Fruit fly (Drosophila melanogaster) whole organism, prepupa: ENCODE data around the gene Patsas.
A peak's percentile ranks its signal among the peaks of the same experiment; 100 is the strongest.

Experiments used
- Blimp-1 ChIP-seq: fragments of 200-800 bp; sonication (Bioruptor generic); optimal IDR thresholded peaks from 3 replicates; lab custom pipeline; 2017; ENCODE audit warnings: missing biosample characterization, missing genetic modification characterization, mild to moderate bottlenecking, moderate library complexity, missing genetic modification reagents
- CG15336 ChIP-seq: fragments of 200-800 bp; sonication (Bioruptor generic); IDR thresholded peaks from 2 replicates; pipeline ENCODE4 v1.3.6; 2022; ENCODE audit warnings: missing biosample characterization, missing genetic modification characterization
- CG1621 ChIP-seq: fragments of 200-800 bp; sonication (Bioruptor generic); optimal IDR thresholded peaks from 3 replicates; lab custom pipeline; 2018; ENCODE audit warnings: missing biosample characterization, mild to moderate bottlenecking, missing genetic modification characterization
- CG16779 ChIP-seq: fragments of 200-800 bp; sonication (Bioruptor generic); optimal IDR thresholded peaks from 3 replicates; lab custom pipeline; 2017; ENCODE audit warnings: missing biosample characterization, mild to moderate bottlenecking, missing genetic modification characterization
- CG31627 ChIP-seq: fragments of 200-800 bp; sonication (Bioruptor generic); optimal IDR thresholded peaks from 3 replicates; lab custom pipeline; 2016; ENCODE audit warnings: missing biosample characterization, missing genetic modification characterization
- CG34406 ChIP-seq: fragments of 200-800 bp; sonication (Bioruptor generic); optimal IDR thresholded peaks from 3 replicates; lab custom pipeline; 2016; ENCODE audit warnings: missing biosample characterization, missing genetic modification characterization
- CG3919 ChIP-seq: fragments of 200-800 bp; sonication (Bioruptor generic); optimal IDR thresholded peaks from 3 replicates; lab custom pipeline; 2016; ENCODE audit warnings: missing biosample characterization, missing genetic modification characterization
- CG4318 ChIP-seq: fragments of 200-800 bp; sonication (Bioruptor generic); optimal IDR thresholded peaks from 3 replicates; lab custom pipeline; 2017; ENCODE audit warnings: missing biosample characterization, mild to moderate bottlenecking, missing genetic modification characterization
- CG6163 ChIP-seq: fragments of 200-800 bp; sonication (Bioruptor generic); IDR thresholded peaks from 3 replicates; pipeline ENCODE4 v1.3.6; 2022; ENCODE audit warnings: missing biosample characterization, missing genetic modification characterization
- CG6792 ChIP-seq: fragments of 200-800 bp; sonication (Bioruptor generic); optimal IDR thresholded peaks from 3 replicates; lab custom pipeline; 2016; ENCODE audit warnings: missing biosample characterization, missing genetic modification characterization
- CG6808 ChIP-seq: fragments of 200-800 bp; sonication (Bioruptor generic); optimal IDR thresholded peaks from 3 replicates; lab custom pipeline; 2017; ENCODE audit warnings: missing biosample characterization, missing genetic modification characterization, mild to moderate bottlenecking, moderate library complexity, missing genetic modification reagents
- CG6854 ChIP-seq: fragments of 200-800 bp; sonication (Bioruptor generic); optimal IDR thresholded peaks from 2 replicates; lab custom pipeline; 2017; ENCODE audit warnings: missing biosample characterization, mild to moderate bottlenecking, missing genetic modification characterization
- CG7368 ChIP-seq: fragments of 200-800 bp; sonication (Bioruptor generic); optimal IDR thresholded peaks from 3 replicates; lab custom pipeline; 2016; ENCODE audit warnings: missing biosample characterization, missing genetic modification characterization
- CG8119 ChIP-seq: fragments of 200-800 bp; sonication (Bioruptor generic); IDR thresholded peaks from 3 replicates; pipeline ENCODE4 v1.3.6; 2022; ENCODE audit warnings: missing biosample characterization, missing genetic modification characterization
- CG8319 ChIP-seq: fragments of 200-800 bp; sonication (Bioruptor generic); optimal IDR thresholded peaks from 3 replicates; lab custom pipeline; 2016; ENCODE audit warnings: missing biosample characterization, missing genetic modification characterization
- CG8632 ChIP-seq: fragments of 200-800 bp; sonication (Bioruptor generic); optimal IDR thresholded peaks from 3 replicates; lab custom pipeline; 2016; ENCODE audit warnings: missing biosample characterization, missing genetic modification characterization
- CG9139 ChIP-seq: fragments of 200-800 bp; sonication (Bioruptor generic); optimal IDR thresholded peaks from 3 replicates; lab custom pipeline; 2017; ENCODE audit warnings: missing biosample characterization, mild to moderate bottlenecking, missing genetic modification characterization
- Eip78C ChIP-seq: fragments of 200-800 bp; sonication (Bioruptor generic); peaks from one replicate; lab custom pipeline; 2016; ENCODE audit warnings: missing biosample characterization, missing genetic modification characterization
- Hr38 ChIP-seq: sonication (Bioruptor generic); optimal IDR thresholded peaks from 2 replicates; lab custom pipeline; 2016; ENCODE audit warnings: missing biosample characterization, missing genetic modification characterization
- Hr39 ChIP-seq: fragments of 200-800 bp; sonication (Bioruptor generic); optimal IDR thresholded peaks from 2 replicates; lab custom pipeline; 2016; ENCODE audit warnings: missing biosample characterization, missing genetic modification characterization
- OdsH ChIP-seq: fragments of 200-800 bp; sonication (Bioruptor generic); optimal IDR thresholded peaks from 3 replicates; lab custom pipeline; 2016; ENCODE audit warnings: missing biosample characterization, missing genetic modification characterization
- Smox ChIP-seq: fragments of 200-800 bp; sonication (Bioruptor generic); optimal IDR thresholded peaks from 3 replicates; lab custom pipeline; 2016; ENCODE audit warnings: missing biosample characterization, missing genetic modification characterization
- Sox14 ChIP-seq: fragments of 200-800 bp; sonication (Bioruptor generic); optimal IDR thresholded peaks from 3 replicates; lab custom pipeline; 2016; ENCODE audit warnings: missing biosample characterization, missing genetic modification characterization
- achi ChIP-seq: fragments of 200-800 bp; sonication (Bioruptor generic); optimal IDR thresholded peaks from 3 replicates; lab custom pipeline; 2016; ENCODE audit warnings: missing biosample characterization, missing genetic modification characterization
- dsx ChIP-seq: fragments of 200-800 bp; optimal IDR thresholded peaks from 3 replicates; lab custom pipeline; 2019; ENCODE audit warnings: missing biosample characterization, mild to moderate bottlenecking, missing genetic modification characterization, moderate library complexity; ENCODE audit not compliant: poor library complexity, severe bottlenecking
- eg ChIP-seq: fragments of 200-800 bp; sonication (Bioruptor generic); IDR thresholded peaks from 3 replicates; pipeline ENCODE4 v1.3.6; 2022; ENCODE audit warnings: missing biosample characterization, missing genetic modification characterization
- esn ChIP-seq: fragments of 200-800 bp; sonication (Bioruptor generic); optimal IDR thresholded peaks from 2 replicates; lab custom pipeline; 2016; ENCODE audit warnings: missing biosample characterization, mild to moderate bottlenecking, missing genetic modification characterization, moderate library complexity
- fd85E ChIP-seq: fragments of 200-800 bp; sonication (Bioruptor generic); optimal IDR thresholded peaks from 3 replicates; lab custom pipeline; 2016; ENCODE audit warnings: missing biosample characterization, missing genetic modification characterization
- fkh ChIP-seq: fragments of 200-800 bp; sonication (Bioruptor generic); optimal IDR thresholded peaks from 3 replicates; lab custom pipeline; 2017; ENCODE audit warnings: missing biosample characterization, mild to moderate bottlenecking, missing genetic modification characterization, moderate library complexity
- lz ChIP-seq: fragments of 200-800 bp; sonication (Bioruptor generic); optimal IDR thresholded peaks from 3 replicates; lab custom pipeline; 2016; ENCODE audit warnings: missing biosample characterization, missing genetic modification characterization
- net ChIP-seq: fragments of 200-800 bp; sonication (Bioruptor generic); optimal IDR thresholded peaks from 3 replicates; lab custom pipeline; 2016; ENCODE audit warnings: missing biosample characterization, missing genetic modification characterization
- salr ChIP-seq, 2 experiments: fragments of 200-800 bp; sonication (Bioruptor generic); optimal IDR thresholded peaks; 3 replicates each; lab custom pipeline; 2016 to 2018; ENCODE audit warnings: missing biosample characterization in 2 of 2, missing genetic modification characterization in 2 of 2, mild to moderate bottlenecking in 1 of 2
- spab ChIP-seq: fragments of 200-800 bp; sonication (Bioruptor generic); optimal IDR thresholded peaks from 2 replicates; lab custom pipeline; 2017; ENCODE audit warnings: missing biosample characterization, mild to moderate bottlenecking, missing genetic modification characterization, missing genetic modification reagents
- svp ChIP-seq: fragments of 200-800 bp; sonication (Bioruptor generic); peaks from one replicate; lab custom pipeline; 2016; ENCODE audit warnings: missing biosample characterization, missing genetic modification characterization
- vri ChIP-seq: fragments of 200-800 bp; sonication (Bioruptor generic); optimal IDR thresholded peaks from 3 replicates; lab custom pipeline; 2016; ENCODE audit warnings: missing biosample characterization, mild to moderate bottlenecking, missing genetic modification characterization

The Patsas gene

DNA sequence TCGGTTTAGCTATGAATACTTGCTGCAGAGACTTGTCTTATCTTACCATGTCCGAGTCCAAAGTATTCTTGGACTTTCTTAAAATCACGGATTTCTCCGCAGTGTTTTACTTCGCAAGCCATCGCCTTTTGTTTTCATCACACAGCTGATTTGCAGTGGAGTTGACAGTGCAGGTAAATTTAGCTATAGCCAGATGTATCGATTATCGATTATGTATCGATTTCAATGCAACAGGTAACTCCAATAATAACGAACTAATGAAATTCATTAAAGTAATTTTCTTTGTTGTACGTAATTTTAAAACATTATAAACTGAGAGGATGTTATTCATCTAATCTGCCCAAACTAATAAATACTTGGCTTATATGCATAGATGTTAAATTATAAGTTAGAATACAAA, 40.0 kb downstream of the Patsas start, which contains the start of gene Rab3-GAP (continued):
- TF ChIP-seq fkh (GFP tag; lab: Kevin White, UChicago), result no peak
- TF ChIP-seq dsx (GFP tag; lab: Kevin White, UChicago), result no peak
- TF ChIP-seq Sox14, result peak; percentile 62
- peak; percentile 35 for TF ChIP-seq lz
- no peak for TF ChIP-seq Smox
- TF ChIP-seq eg (GFP tag; lab: Robert Waterston, UW), result peak; percentile 50; the same call in 1 of the 3 replicates
- TF ChIP-seq CG3919 (GFP tag; lab: Kevin White, UChicago), result no peak
- peak; percentile 22; the same call in 1 of the 3 replicates for TF ChIP-seq CG8119 (GFP tag; lab: Robert Waterston, UW)
- TF ChIP-seq OdsH (GFP tag; lab: Kevin White, UChicago), result no peak
- TF ChIP-seq salr (GFP tag; optimal IDR thresholded peaks at IDR 0.05; lab: Kevin White, UChicago), result no peak
- TF ChIP-seq CG6163 (GFP tag; lab: Robert Waterston, UW), result no peak; the same call in 2 of the 3 replicates
- TF ChIP-seq vri (GFP tag; lab: Kevin White, UChicago), result no peak
- TF ChIP-seq CG34406 (GFP tag; lab: Kevin White, UChicago), result no peak
- no peak for TF ChIP-seq net (GFP tag; lab: Kevin White, UChicago)
- TF ChIP-seq CG4318, result no peak
- no peak for TF ChIP-seq Hr38
- TF ChIP-seq CG8319, result no peak
- TF ChIP-seq CG6808 (GFP tag; lab: Kevin White, UChicago), result no peak
- no peak for TF ChIP-seq CG1621 (tag; lab: Kevin White, UChicago)
- TF ChIP-seq Blimp-1 (GFP tag; lab: Kevin White, UChicago), result no peak
- TF ChIP-seq CG9139 (GFP tag; lab: Kevin White, UChicago), result no peak
- no peak for TF ChIP-seq spab (GFP tag; lab: Kevin White, UChicago)
- no peak for TF ChIP-seq CG7368 (GFP tag; lab: Kevin White, UChicago)

DNA sequence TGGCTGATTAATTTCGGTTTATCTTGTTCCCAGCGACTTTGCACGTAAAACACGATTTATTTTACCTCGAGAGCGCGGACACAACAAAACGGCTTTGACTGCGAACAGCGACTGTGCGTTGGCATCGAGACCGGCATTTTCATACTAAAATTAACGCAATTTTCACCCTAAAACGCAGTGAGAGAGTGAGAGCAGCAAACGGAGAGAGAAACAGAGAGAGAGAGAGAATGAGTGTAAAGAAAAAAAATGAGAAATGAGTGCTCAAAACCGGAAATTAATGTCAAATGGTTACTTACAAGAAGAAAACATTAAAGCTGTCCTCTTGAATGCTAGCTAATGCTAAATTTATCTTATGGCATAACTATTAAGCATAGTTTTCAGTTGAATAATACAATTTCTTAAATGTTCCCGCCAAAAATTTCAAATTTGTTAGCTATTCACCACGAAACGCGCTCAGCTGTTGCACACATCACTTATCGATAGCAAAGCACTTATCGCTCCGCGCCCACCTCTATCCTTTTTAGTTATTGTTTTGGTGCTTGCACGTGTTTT, 47.2 kb downstream of the Patsas start, which contains the start of the genes JhI-21, RpL7-like and CG34164:
TSS of gene JhI-21 (minus strand) at position 206 of the 552 bp plus-strand sequence.
TSS of gene RpL7-like (plus strand) at position 490 of the 552 bp plus-strand sequence.
TSS of gene CG34164 (plus strand) at position 512 of the 552 bp plus-strand sequence.
- TF ChIP-seq esn (GFP tag; lab: Kevin White, UChicago) (peak; percentile 40), CG6854 (peak; percentile 61), Hr39 (GFP tag; lab: Kevin White, UChicago) (no peak), achi (GFP tag; lab: Kevin White, UChicago) (peak; percentile 44), CG16779 (tag; lab: Kevin White, UChicago) (peak; percentile 61), fd85E (GFP tag; lab: Kevin White, UChicago) (no peak), svp (GFP tag; lab: Kevin White, UChicago) (no peak), CG6792 (peak; percentile 1), CG8119 (GFP tag; lab: Robert Waterston, UW) (peak; percentile 49; the same call in 2 of the 3 replicates), Eip78C (peak; percentile 77), CG15336 (GFP tag; lab: Robert Waterston, UW) (peak; percentile 50; the same call in 1 of the 2 replicates), CG8632 (GFP tag; lab: Kevin White, UChicago) (no peak), CG31627 (GFP tag; lab: Kevin White, UChicago) (no peak)

- TF ChIP-seq CG8632 (GFP tag; lab: Kevin White, UChicago), result no peak
Observed at dm6 chr2L:12053365-12053764, 49.7 kb downstream of the Patsas start.
